Worm (Caenorhabditis elegans) whole organism, L4 larva: ENCODE measurements around the gene C16D9.5.

Experiments used
- F26F4.8 ChIP-seq: fragments of 200-800 bp; sonication (Bioruptor generic); conservative IDR thresholded peaks from 2 replicates; pipeline ENCODE4 v1.3.6; 2022; ENCODE audit warnings: missing genetic modification characterization, missing compliant biosample characterization
- T20F7.1 ChIP-seq: fragments of 200-800 bp; sonication (Bioruptor generic); optimal IDR thresholded peaks from 2 replicates; lab custom pipeline; 2018; ENCODE audit warnings: mild to moderate bottlenecking, missing genetic modification characterization, missing compliant biosample characterization
- Y48G9A.11 ChIP-seq: fragments of 200-800 bp; sonication (Bioruptor generic); IDR thresholded peaks from 2 replicates; pipeline ENCODE4 v1.3.6; 2022; ENCODE audit warnings: missing genetic modification reagents, missing genetic modification characterization, missing compliant biosample characterization
- aly-2 ChIP-seq: sonication (generic microtip); optimal IDR thresholded peaks from 2 replicates; lab custom pipeline; 2018; ENCODE audit warnings: missing biosample characterization, missing genetic modification characterization
- daf-12 ChIP-seq: fragments of 150-350 bp; optimal IDR thresholded peaks from 2 replicates; lab custom pipeline; 2014; ENCODE audit warnings: missing biosample characterization, missing genetic modification reagents, missing genetic modification characterization
- daf-19 ChIP-seq: fragments of 200-800 bp; sonication (Bioruptor generic); conservative IDR thresholded peaks from 2 replicates; pipeline ENCODE4 v1.3.6; 2022; ENCODE audit warnings: missing genetic modification characterization, missing compliant biosample characterization
- lin-13 ChIP-seq: fragments of 150-350 bp; optimal IDR thresholded peaks from 2 replicates; lab custom pipeline; 2014; ENCODE audit warnings: missing biosample characterization, missing genetic modification reagents, missing genetic modification characterization
- lin-15B ChIP-seq: fragments of 150-350 bp; sonication (generic microtip); optimal IDR thresholded peaks from 3 replicates; lab custom pipeline; 2014; ENCODE audit warnings: missing biosample characterization, missing genetic modification characterization
- lin-39 ChIP-seq: fragments of 150-350 bp; optimal IDR thresholded peaks from 2 replicates; lab custom pipeline; 2014; ENCODE audit warnings: missing biosample characterization, missing genetic modification reagents, missing genetic modification characterization
- nhr-11 ChIP-seq: fragments of 150-350 bp; optimal IDR thresholded peaks from 2 replicates; lab custom pipeline; 2014; ENCODE audit warnings: missing biosample characterization, missing genetic modification characterization
- php-3 ChIP-seq: fragments of 200-800 bp; sonication (Bioruptor generic); IDR thresholded peaks from 2 replicates; pipeline ENCODE4 v1.3.6; 2022; ENCODE audit warnings: missing genetic modification reagents, missing genetic modification characterization, missing compliant biosample characterization
- skn-1 ChIP-seq: fragments of 150-350 bp; optimal IDR thresholded peaks from 2 replicates; lab custom pipeline; 2014; ENCODE audit warnings: missing biosample characterization, missing genetic modification characterization
- snpc-4 ChIP-seq: fragments of 150-350 bp; optimal IDR thresholded peaks from 2 replicates; lab custom pipeline; 2014; ENCODE audit warnings: missing biosample characterization, missing genetic modification characterization

DNA sequence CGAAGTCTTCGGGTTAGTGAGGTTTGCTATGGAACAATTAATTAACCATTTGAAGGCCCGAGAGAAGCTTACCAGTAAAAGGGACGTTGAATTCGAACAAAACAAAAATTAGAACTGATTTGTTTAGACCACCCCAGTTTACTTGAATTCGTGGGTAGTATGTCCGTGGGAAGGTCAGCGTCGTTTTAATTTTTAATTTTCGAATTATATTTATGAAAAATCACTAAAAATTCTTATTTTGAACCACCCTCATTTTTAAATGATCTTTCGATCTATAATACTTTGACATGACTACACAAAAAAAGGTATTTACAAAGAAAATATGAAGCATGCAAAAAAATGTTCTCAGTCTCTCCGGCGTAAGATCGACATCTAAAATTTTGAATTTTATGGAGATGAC, at the start of gene C16D9.5:
- TF ChIP-seq lin-13 (GFP tag; lab: Kevin White, UChicago) (no peak), aly-2 (tag; lab: Kevin White, UChicago) (no peak), lin-15B (tag; lab: Kevin White, UChicago) (no peak), daf-19 (GFP tag; lab: Robert Waterston, UW) (no peak), snpc-4 (tag; lab: Kevin White, UChicago) (no peak), nhr-11 (no peak), daf-12 (no peak), Y48G9A.11 (no peak), F26F4.8 (no peak), lin-39 (tag; lab: Kevin White, UChicago) (no peak), T20F7.1 (no peak), skn-1 (tag; lab: Kevin White, UChicago) (no peak), php-3 (GFP tag; lab: Robert Waterston, UW) (no peak)
